Fruit fly (Drosophila melanogaster) whole organism, wandering third instar larva: Measurements from ENCODE around the gene Rab9.

Source experiments
- CG32264 ChIP-seq: fragments of 200-800 bp; sonication (Bioruptor generic); optimal IDR thresholded peaks from 2 replicates; lab custom pipeline; 2016; ENCODE audit warnings: missing biosample characterization, missing genetic modification characterization
- CrebA ChIP-seq: fragments of 200-800 bp; sonication (Bioruptor generic); optimal IDR thresholded peaks from 2 replicates; lab custom pipeline; 2016; ENCODE audit warnings: missing biosample characterization, mild to moderate bottlenecking, missing genetic modification characterization, borderline replicate concordance
- Dfd ChIP-seq: fragments of >200 bp; optimal IDR thresholded peaks from 2 replicates; lab custom pipeline; 2017; ENCODE audit warnings: missing biosample characterization, missing genetic modification characterization
- Dif ChIP-seq: fragments of 200-275, 200-300 bp; sonication (Bioruptor generic); optimal IDR thresholded peaks from 2 replicates; lab custom pipeline; 2018; ENCODE audit warnings: missing biosample characterization, missing genetic modification characterization; ENCODE audit not compliant: partially characterized antibody
- Hnf4 ChIP-seq: fragments of 200-800 bp; sonication (Bioruptor generic); optimal IDR thresholded peaks from 2 replicates; lab custom pipeline; 2016; ENCODE audit warnings: missing biosample characterization, mild to moderate bottlenecking, missing genetic modification characterization
- Hr78 ChIP-seq: fragments of >200 bp; optimal IDR thresholded peaks from 2 replicates; lab custom pipeline; 2017; ENCODE audit warnings: missing biosample characterization, missing genetic modification characterization
- OdsH ChIP-seq: fragments of 200-800 bp; sonication (Bioruptor generic); optimal IDR thresholded peaks from 2 replicates; lab custom pipeline; 2016; ENCODE audit warnings: missing biosample characterization, mild to moderate bottlenecking, missing genetic modification characterization
- h ChIP-seq: fragments of 200-800 bp; sonication (Bioruptor generic); optimal IDR thresholded peaks from 3 replicates; lab custom pipeline; 2016; ENCODE audit warnings: missing biosample characterization, mild to moderate bottlenecking, missing genetic modification characterization
- pan ChIP-seq: fragments of >200 bp; optimal IDR thresholded peaks from 2 replicates; lab custom pipeline; 2017
- psq ChIP-seq: fragments of 200-800 bp; sonication (Bioruptor generic); optimal IDR thresholded peaks from 3 replicates; lab custom pipeline; 2017; ENCODE audit warnings: missing biosample characterization, mild to moderate bottlenecking, missing genetic modification characterization, moderate library complexity
- usp ChIP-seq: fragments of >200 bp; optimal IDR thresholded peaks from 2 replicates; lab custom pipeline; 2017; ENCODE audit warnings: missing biosample characterization, missing genetic modification characterization

DNA sequence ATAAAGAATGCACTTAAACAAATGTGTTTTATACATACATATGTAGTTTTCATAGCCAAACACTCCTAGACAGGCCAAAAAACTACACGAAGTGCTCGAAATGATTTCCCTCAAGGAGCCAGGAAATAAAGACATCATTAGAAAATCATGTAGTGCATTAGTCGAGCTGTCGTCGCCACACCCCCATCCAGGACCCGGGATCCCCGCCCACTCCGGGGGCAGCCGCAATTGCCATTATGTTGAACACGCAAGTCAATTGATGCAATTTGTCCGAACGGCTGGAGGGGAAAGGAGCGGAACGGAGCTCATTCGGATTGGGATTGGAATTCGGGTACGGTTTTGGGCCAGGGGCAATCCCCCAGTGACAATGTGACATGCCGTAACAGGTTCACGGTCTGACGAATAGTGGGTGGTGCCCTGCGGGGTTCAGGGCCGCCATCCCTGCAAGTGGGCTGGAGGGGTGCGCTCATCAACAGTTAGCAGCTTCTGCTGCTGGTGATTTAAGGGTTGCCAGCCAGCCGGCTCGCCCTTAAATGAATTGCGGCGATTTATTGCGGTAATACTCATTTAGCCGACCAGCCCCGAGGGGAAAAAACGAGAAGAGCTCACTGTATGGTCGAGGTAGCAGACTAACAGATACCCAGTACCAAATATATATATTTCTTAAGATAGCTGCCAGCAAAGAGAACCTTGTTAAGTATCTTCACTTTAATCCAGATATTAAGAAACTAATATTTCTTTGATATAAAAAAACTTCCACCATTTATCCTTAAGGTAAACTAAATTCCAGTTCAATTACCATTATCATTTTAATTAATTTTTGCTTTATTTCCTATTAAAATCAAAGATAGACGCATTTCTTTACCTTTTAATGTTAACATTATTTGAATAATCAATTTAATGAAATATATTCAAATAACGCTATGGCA lies 48.3 kb downstream of the Rab9 start:
- TF ChIP-seq pan (lab: Kevin White, UChicago) = no peak
- TF ChIP-seq Hnf4 (GFP tag; lab: Kevin White, UChicago) = no peak
- TF ChIP-seq CrebA (GFP tag; lab: Kevin White, UChicago) = no peak
- no peak for TF ChIP-seq Hr78 (GFP tag; lab: Kevin White, UChicago)
- no peak for TF ChIP-seq CG32264 (GFP tag; lab: Kevin White, UChicago)
- TF ChIP-seq OdsH (GFP tag; lab: Kevin White, UChicago) = no peak
- TF ChIP-seq Dif (GFP tag; lab: Kevin White, UChicago) = no peak
- no peak for TF ChIP-seq usp (GFP tag; lab: Kevin White, UChicago)
- no peak for TF ChIP-seq h (GFP tag; lab: Kevin White, UChicago)
- no peak for TF ChIP-seq psq
- peak; percentile 95 for TF ChIP-seq Dfd (GFP tag; lab: Kevin White, UChicago)
